Fruit fly (Drosophila melanogaster): ENCODE results near the gene CG43999.

Gene CG43999

dm6 chr3R:23914415-23915041 is 14.3 kb downstream of the CG43999 start:
- no peak for TF ChIP-seq EcR (GFP tag; optimal IDR thresholded peaks at IDR 0.05)
- no peak for TF ChIP-seq CG34367 (tag; optimal IDR thresholded peaks at IDR 0.05)
- no peak for TF ChIP-seq CG9948 (tag; optimal IDR thresholded peaks at IDR 0.05)
- TF ChIP-seq CG10348 (GFP tag; IDR thresholded peaks at IDR 0.05) = no peak
- no peak for TF ChIP-seq CG8301 (tag; optimal IDR thresholded peaks at IDR 0.05)
- no peak for TF ChIP-seq CG15710 (tag; optimal IDR thresholded peaks at IDR 0.05)
- TF ChIP-seq CG8159 (tag; optimal IDR thresholded peaks at IDR 0.05) = no peak
- no peak for TF ChIP-seq CG14655 (GFP tag; optimal IDR thresholded peaks at IDR 0.05)
- no peak for TF ChIP-seq Snoo (tag; optimal IDR thresholded peaks at IDR 0.05)
- no peak for TF ChIP-seq gl (tag; optimal IDR thresholded peaks at IDR 0.05)
- TF ChIP-seq fd96Ca (GFP tag; IDR thresholded peaks at IDR 0.05) = no peak
- TF ChIP-seq CG4496 (GFP tag; IDR thresholded peaks at IDR 0.05) = no peak
- TF ChIP-seq CG12605 (GFP tag; IDR thresholded peaks at IDR 0.05) = no peak
- no peak for TF ChIP-seq rn (GFP tag; IDR thresholded peaks at IDR 0.05)
- no peak for TF ChIP-seq CG17806 (tag; optimal IDR thresholded peaks at IDR 0.05)
- no peak for TF ChIP-seq CG32121 (GFP tag; IDR thresholded peaks at IDR 0.05)
- TF ChIP-seq Pif1B (GFP tag; optimal IDR thresholded peaks at IDR 0.05) = no peak
- TF ChIP-seq CG13204 (GFP tag; optimal IDR thresholded peaks at IDR 0.05) = no peak

dm6 chr3R:23912349-23912748 is 16.5 kb downstream of the CG43999 start:
- TF ChIP-seq CG14655 (GFP tag; optimal IDR thresholded peaks at IDR 0.05) (no peak), EcR (GFP tag; optimal IDR thresholded peaks at IDR 0.05) (peak; percentile 36), CG13204 (GFP tag; optimal IDR thresholded peaks at IDR 0.05) (peak; percentile 45), fd96Ca (GFP tag; IDR thresholded peaks at IDR 0.05) (no peak), CG9948 (tag; optimal IDR thresholded peaks at IDR 0.05) (no peak)

- TF ChIP-seq CG13204 (GFP tag; optimal IDR thresholded peaks at IDR 0.05) = no peak
- TF ChIP-seq EcR (GFP tag; optimal IDR thresholded peaks at IDR 0.05) = peak; percentile 77
- no peak for TF ChIP-seq CG34367 (tag; optimal IDR thresholded peaks at IDR 0.05)
- TF ChIP-seq D1 (tag; optimal IDR thresholded peaks at IDR 0.05) = no peak
- TF ChIP-seq Snoo (tag; optimal IDR thresholded peaks at IDR 0.05) = no peak
- TF ChIP-seq CG17806 (tag; optimal IDR thresholded peaks at IDR 0.05) = no peak
- TF ChIP-seq CG4496 (GFP tag; IDR thresholded peaks at IDR 0.05) = no peak
- no peak for TF ChIP-seq Pif1B (GFP tag; optimal IDR thresholded peaks at IDR 0.05)
Measured at dm6 chr3R:23911073-23911690, 17.6 kb downstream of the CG43999 start.

- TF ChIP-seq D1 (tag; optimal IDR thresholded peaks at IDR 0.05) = no peak
- TF ChIP-seq CG8301 (tag; optimal IDR thresholded peaks at IDR 0.05) = peak; percentile 11
- no peak for TF ChIP-seq CG17806 (tag; optimal IDR thresholded peaks at IDR 0.05)
- TF ChIP-seq CG10348 (GFP tag; IDR thresholded peaks at IDR 0.05) = no peak
- TF ChIP-seq fd96Ca (GFP tag; IDR thresholded peaks at IDR 0.05) = no peak
- no peak for TF ChIP-seq CG32121 (GFP tag; IDR thresholded peaks at IDR 0.05)
- TF ChIP-seq CG15710 (tag; optimal IDR thresholded peaks at IDR 0.05) = no peak
- no peak for TF ChIP-seq EcR (GFP tag; optimal IDR thresholded peaks at IDR 0.05)
- TF ChIP-seq gl (tag; optimal IDR thresholded peaks at IDR 0.05) = no peak
- TF ChIP-seq CG12605 (GFP tag; IDR thresholded peaks at IDR 0.05) = no peak
- TF ChIP-seq CG8159 (tag; optimal IDR thresholded peaks at IDR 0.05) = no peak
- TF ChIP-seq rn (GFP tag; IDR thresholded peaks at IDR 0.05) = no peak
- no peak for TF ChIP-seq Snoo (tag; optimal IDR thresholded peaks at IDR 0.05)
- TF ChIP-seq CG14655 (GFP tag; optimal IDR thresholded peaks at IDR 0.05) = peak; percentile 27
- TF ChIP-seq CG9948 (tag; optimal IDR thresholded peaks at IDR 0.05) = no peak
- TF ChIP-seq Ets98B (GFP tag; IDR thresholded peaks at IDR 0.05) = peak; percentile 58
- no peak for TF ChIP-seq CG34367 (tag; optimal IDR thresholded peaks at IDR 0.05)
- TF ChIP-seq CG4496 (GFP tag; IDR thresholded peaks at IDR 0.05) = peak; percentile 51; the same call in 2 of the 3 replicates
- peak; percentile 11 for TF ChIP-seq Pif1A (GFP tag; optimal IDR thresholded peaks at IDR 0.05)
Measured at dm6 chr3R:23910260-23910887, 18.4 kb downstream of the CG43999 start.

- TF ChIP-seq CG8159 (tag; optimal IDR thresholded peaks at IDR 0.05) = peak; percentile 86
- peak; percentile 67 for TF ChIP-seq CG34367 (tag; optimal IDR thresholded peaks at IDR 0.05)
- TF ChIP-seq Ets98B (GFP tag; IDR thresholded peaks at IDR 0.05) = no peak
- peak; percentile 78 for TF ChIP-seq EcR (GFP tag; optimal IDR thresholded peaks at IDR 0.05)
- no peak for TF ChIP-seq rn (GFP tag; IDR thresholded peaks at IDR 0.05)
- TF ChIP-seq CG10348 (GFP tag; IDR thresholded peaks at IDR 0.05) = no peak
- no peak for TF ChIP-seq fd96Ca (GFP tag; IDR thresholded peaks at IDR 0.05)
- TF ChIP-seq Pif1A (GFP tag; optimal IDR thresholded peaks at IDR 0.05) = peak; percentile 82
- peak; percentile 74 for TF ChIP-seq CG17806 (tag; optimal IDR thresholded peaks at IDR 0.05)
- peak; percentile 32 for TF ChIP-seq gl (tag; optimal IDR thresholded peaks at IDR 0.05)
- TF ChIP-seq CG14655 (GFP tag; optimal IDR thresholded peaks at IDR 0.05) = no peak
- peak; percentile 76 for TF ChIP-seq Snoo (tag; optimal IDR thresholded peaks at IDR 0.05)
- no peak for TF ChIP-seq CG8301 (tag; optimal IDR thresholded peaks at IDR 0.05)
- TF ChIP-seq CG9948 (tag; optimal IDR thresholded peaks at IDR 0.05) = peak; percentile 69
- no peak for TF ChIP-seq CG4496 (GFP tag; IDR thresholded peaks at IDR 0.05)
- TF ChIP-seq CG13204 (GFP tag; optimal IDR thresholded peaks at IDR 0.05) = peak; percentile 68
- no peak for TF ChIP-seq D1 (tag; optimal IDR thresholded peaks at IDR 0.05)
- peak; percentile 63 for TF ChIP-seq Pif1B (GFP tag; optimal IDR thresholded peaks at IDR 0.05)
- no peak for TF ChIP-seq CG12605 (GFP tag; IDR thresholded peaks at IDR 0.05)
- TF ChIP-seq CG32121 (GFP tag; IDR thresholded peaks at IDR 0.05) = no peak
- peak; percentile 86 for TF ChIP-seq CG15710 (tag; optimal IDR thresholded peaks at IDR 0.05)
Measured at dm6 chr3R:23909347-23909862, 19.4 kb downstream of the CG43999 start.
